Fruit fly (Drosophila melanogaster) whole organism, prepupa: Measurements from ENCODE around the gene CG6845.

Experiments
- CG6792 ChIP-seq: fragments of 200-800 bp; sonication (Bioruptor generic); optimal IDR thresholded peaks from 3 replicates; lab custom pipeline; 2016; ENCODE audit warnings: missing biosample characterization, missing genetic modification characterization
- CG7368 ChIP-seq: fragments of 200-800 bp; sonication (Bioruptor generic); optimal IDR thresholded peaks from 3 replicates; lab custom pipeline; 2016; ENCODE audit warnings: missing biosample characterization, missing genetic modification characterization
- Ets96B ChIP-seq: fragments of 200-800 bp; optimal IDR thresholded peaks from 2 replicates; lab custom pipeline; 2019; ENCODE audit warnings: missing biosample characterization, mild to moderate bottlenecking, missing genetic modification characterization, moderate library complexity
- Hr4 ChIP-seq: fragments of 200-800 bp; sonication (Bioruptor generic); optimal IDR thresholded peaks from 3 replicates; lab custom pipeline; 2016; ENCODE audit warnings: missing biosample characterization, missing genetic modification characterization
- Lpt ChIP-seq: fragments of 200-800 bp; sonication (Bioruptor generic); optimal IDR thresholded peaks from 3 replicates; lab custom pipeline; 2016; ENCODE audit warnings: missing biosample characterization, missing genetic modification characterization
- OdsH ChIP-seq: fragments of 200-800 bp; sonication (Bioruptor generic); optimal IDR thresholded peaks from 3 replicates; lab custom pipeline; 2016; ENCODE audit warnings: missing biosample characterization, missing genetic modification characterization
- Sox15 ChIP-seq: fragments of 200-800 bp; sonication (Bioruptor generic); optimal IDR thresholded peaks from 3 replicates; lab custom pipeline; 2016; ENCODE audit warnings: missing biosample characterization, missing genetic modification characterization
- fd59A ChIP-seq: fragments of 200-800 bp; sonication (Bioruptor generic); optimal IDR thresholded peaks from 2 replicates; lab custom pipeline; 2017; ENCODE audit warnings: missing biosample characterization, mild to moderate bottlenecking, missing genetic modification characterization, missing genetic modification reagents
- lz ChIP-seq: fragments of 200-800 bp; sonication (Bioruptor generic); optimal IDR thresholded peaks from 3 replicates; lab custom pipeline; 2016; ENCODE audit warnings: missing biosample characterization, missing genetic modification characterization
- spab ChIP-seq: fragments of 200-800 bp; sonication (Bioruptor generic); optimal IDR thresholded peaks from 2 replicates; lab custom pipeline; 2017; ENCODE audit warnings: missing biosample characterization, mild to moderate bottlenecking, missing genetic modification characterization, missing genetic modification reagents
- topi ChIP-seq: fragments of 200-800 bp; sonication (Bioruptor generic); optimal IDR thresholded peaks from 3 replicates; lab custom pipeline; 2016; ENCODE audit warnings: missing biosample characterization, missing genetic modification characterization

dm6 chr3L:123784-124479 lies 22.3 kb upstream of the CG6845 start:
- TF ChIP-seq Lpt (GFP tag; lab: Kevin White, UChicago): no peak
- TF ChIP-seq OdsH: no peak
- no peak for TF ChIP-seq CG7368 (GFP tag; lab: Kevin White, UChicago)
- no peak for TF ChIP-seq Sox15
- TF ChIP-seq topi (GFP tag; lab: Kevin White, UChicago): no peak
- no peak for TF ChIP-seq Hr4 (GFP tag; lab: Kevin White, UChicago)
- TF ChIP-seq Ets96B: no peak
- TF ChIP-seq lz: no peak
- TF ChIP-seq CG6792 (GFP tag; lab: Kevin White, UChicago): no peak
- no peak for TF ChIP-seq spab (GFP tag; lab: Kevin White, UChicago)
- no peak for TF ChIP-seq fd59A (GFP tag; lab: Kevin White, UChicago)
